Fruit fly (Drosophila melanogaster) whole organism, embryonic: ENCODE data around the gene slp1.

Source experiments
- ATbp ChIP-seq: fragments of 200-800 bp; sonication (Bioruptor generic); optimal IDR thresholded peaks from 2 replicates; lab custom pipeline; 2017; ENCODE audit warnings: missing biosample characterization, mild to moderate bottlenecking, missing genetic modification characterization, missing genetic modification reagents
- Asciz ChIP-seq: fragments of 200-800 bp; sonication (Bioruptor generic); optimal IDR thresholded peaks from 2 replicates; lab custom pipeline; 2017; ENCODE audit warnings: missing biosample characterization, mild to moderate bottlenecking, missing genetic modification characterization, missing genetic modification reagents
- CG10654 ChIP-seq: fragments of 200-800 bp; sonication (Bioruptor generic); optimal IDR thresholded peaks from 2 replicates; lab custom pipeline; 2016; ENCODE audit warnings: missing biosample characterization, missing genetic modification characterization
- CG11695 ChIP-seq: fragments of 200-800 bp; sonication (Bioruptor generic); IDR thresholded peaks from 3 replicates; pipeline ENCODE4 v1.3.6; 2022; ENCODE audit warnings: missing biosample characterization, missing genetic modification characterization
- CG15514 ChIP-seq: fragments of 200-800 bp; sonication (Bioruptor generic); optimal IDR thresholded peaks from 3 replicates; lab custom pipeline; 2017; ENCODE audit warnings: missing biosample characterization, missing genetic modification characterization, mild to moderate bottlenecking, moderate library complexity, missing genetic modification reagents
- CG16863 ChIP-seq: fragments of 200-800 bp; sonication (Bioruptor generic); optimal IDR thresholded peaks from 3 replicates; lab custom pipeline; 2016; ENCODE audit warnings: missing biosample characterization, missing genetic modification characterization
- CG17385 ChIP-seq: fragments of 200-800 bp; sonication (Bioruptor generic); optimal IDR thresholded peaks from 3 replicates; lab custom pipeline; 2018; ENCODE audit warnings: missing biosample characterization, mild to moderate bottlenecking, missing genetic modification characterization
- CG18262 ChIP-seq: fragments of 200-800 bp; optimal IDR thresholded peaks from 3 replicates; lab custom pipeline; 2019; ENCODE audit warnings: missing biosample characterization, mild to moderate bottlenecking, missing genetic modification characterization, moderate library complexity
- CG18619 ChIP-seq: fragments of 200-800 bp; sonication (Bioruptor generic); optimal IDR thresholded peaks from 3 replicates; lab custom pipeline; 2017; ENCODE audit warnings: missing biosample characterization, mild to moderate bottlenecking, missing genetic modification characterization
- CG2120 ChIP-seq: fragments of 200-800 bp; sonication (Bioruptor generic); optimal IDR thresholded peaks from 3 replicates; lab custom pipeline; 2016; ENCODE audit warnings: missing biosample characterization, missing genetic modification characterization
- CG3163 ChIP-seq: fragments of 200-800 bp; sonication (Bioruptor generic); optimal IDR thresholded peaks from 3 replicates; lab custom pipeline; 2016; ENCODE audit warnings: missing biosample characterization, missing genetic modification characterization
- CG3407 ChIP-seq: fragments of 200-800 bp; sonication (Bioruptor generic); optimal IDR thresholded peaks from 2 replicates; lab custom pipeline; 2018; ENCODE audit warnings: missing biosample characterization, mild to moderate bottlenecking, missing genetic modification characterization
- CG34224 ChIP-seq: fragments of 200-800 bp; sonication (Bioruptor generic); IDR thresholded peaks from 3 replicates; pipeline ENCODE4 v1.3.6; 2022; ENCODE audit warnings: missing biosample characterization, missing genetic modification characterization; ENCODE audit not compliant: partially characterized antibody
- CG6654 ChIP-seq: fragments of 200-800 bp; sonication (Bioruptor generic); optimal IDR thresholded peaks from 2 replicates; lab custom pipeline; 2017; ENCODE audit warnings: missing biosample characterization, mild to moderate bottlenecking, missing genetic modification characterization
- CG6683 ChIP-seq: fragments of 200-800 bp; sonication (Bioruptor generic); optimal IDR thresholded peaks from 2 replicates; lab custom pipeline; 2017; ENCODE audit warnings: missing biosample characterization, mild to moderate bottlenecking, missing genetic modification characterization, missing genetic modification reagents
- CG9932 ChIP-seq: fragments of 200-800 bp; sonication (Bioruptor generic); IDR thresholded peaks from 2 replicates; pipeline ENCODE4 v1.3.6; 2022; ENCODE audit warnings: missing biosample characterization, missing genetic modification characterization
- D ChIP-seq, 2 experiments: fragments of 200-800 bp in 1 of 2; fragments of >200 bp in 1 of 2; sonication (Bioruptor generic) in 1 of 2; optimal IDR thresholded peaks; 2 replicates in 1 of 2; 3 replicates in 1 of 2; lab custom pipeline; 2017; ENCODE audit warnings: mild to moderate bottlenecking in 1 of 2, missing biosample characterization in 1 of 2, missing genetic modification characterization in 1 of 2, missing genetic modification reagents in 1 of 2
- Dbx ChIP-seq: fragments of 200-800 bp; sonication (Bioruptor generic); IDR thresholded peaks from 3 replicates; pipeline ENCODE4 v1.3.6; 2022; ENCODE audit warnings: missing biosample characterization, missing genetic modification characterization
- Deaf1 ChIP-seq: fragments of 200-800 bp; optimal IDR thresholded peaks from 3 replicates; lab custom pipeline; 2019; ENCODE audit warnings: missing biosample characterization, mild to moderate bottlenecking, missing genetic modification characterization, moderate library complexity
- Drgx ChIP-seq: fragments of 200-800 bp; sonication (Bioruptor generic); IDR thresholded peaks from 2 replicates; pipeline ENCODE4 v1.3.6; 2022; ENCODE audit warnings: missing biosample characterization, missing genetic modification characterization
- Fer2 ChIP-seq: fragments of 200-800 bp; sonication (Bioruptor generic); optimal IDR thresholded peaks from 2 replicates; lab custom pipeline; 2018; ENCODE audit warnings: missing biosample characterization, mild to moderate bottlenecking, missing genetic modification characterization, moderate library complexity
- HLHmδ ChIP-seq: fragments of 200-800 bp; sonication (Bioruptor generic); optimal IDR thresholded peaks from 2 replicates; lab custom pipeline; 2018; ENCODE audit warnings: missing biosample characterization, mild to moderate bottlenecking, missing genetic modification characterization, moderate library complexity
- HmgZ ChIP-seq: fragments of 200-800 bp; sonication (Bioruptor generic); optimal IDR thresholded peaks from 2 replicates; lab custom pipeline; 2018; ENCODE audit warnings: missing biosample characterization, mild to moderate bottlenecking, missing genetic modification characterization
- Hmr ChIP-seq: fragments of 200-800 bp; sonication (Bioruptor generic); optimal IDR thresholded peaks from 3 replicates; lab custom pipeline; 2017; ENCODE audit warnings: mild to moderate bottlenecking, missing biosample characterization, missing genetic modification reagents, missing genetic modification characterization
- Jarid2 ChIP-seq: fragments of 200-800 bp; sonication (Bioruptor generic); optimal IDR thresholded peaks from 3 replicates; lab custom pipeline; 2017; ENCODE audit warnings: mild to moderate bottlenecking, missing biosample characterization, missing genetic modification reagents, missing genetic modification characterization
- Med ChIP-seq: fragments of 200-800 bp; sonication (Bioruptor generic); peaks from one replicate; lab custom pipeline; 2016; ENCODE audit warnings: missing biosample characterization, missing genetic modification characterization, mild to moderate bottlenecking, inconsistent platforms, moderate library complexity
- NC2β ChIP-seq: fragments of 200-800 bp; sonication (Bioruptor generic); optimal IDR thresholded peaks from 2 replicates; lab custom pipeline; 2016; ENCODE audit warnings: missing biosample characterization, missing genetic modification characterization
- NfI ChIP-seq: fragments of 200-800 bp; sonication (Bioruptor generic); optimal IDR thresholded peaks from 3 replicates; lab custom pipeline; 2018; ENCODE audit warnings: missing biosample characterization, mild to moderate bottlenecking, missing genetic modification characterization, moderate library complexity
- Rfx ChIP-seq: fragments of 200-800 bp; sonication (Bioruptor generic); IDR thresholded peaks from 2 replicates; pipeline ENCODE4 v1.3.6; 2022; ENCODE audit warnings: missing biosample characterization, missing genetic modification characterization
- Scr ChIP-seq: fragments of 200-800 bp; sonication (Bioruptor generic); IDR thresholded peaks from 2 replicates; pipeline ENCODE4 v1.3.6; 2022; ENCODE audit warnings: missing biosample characterization, missing genetic modification characterization; ENCODE audit not compliant: partially characterized antibody
- Usf ChIP-seq: fragments of 200-800 bp; sonication (Bioruptor generic); optimal IDR thresholded peaks from 2 replicates; lab custom pipeline; 2017; ENCODE audit warnings: missing genotype, missing biosample characterization, missing genetic modification characterization
- amos ChIP-seq: fragments of 200-800 bp; sonication (Bioruptor generic); IDR thresholded peaks from 2 replicates; pipeline ENCODE4 v1.3.6; 2022; ENCODE audit warnings: missing biosample characterization, missing genetic modification characterization; ENCODE audit not compliant: partially characterized antibody
- bigmax ChIP-seq: fragments of 200-800 bp; sonication (Bioruptor generic); optimal IDR thresholded peaks from 2 replicates; lab custom pipeline; 2018; ENCODE audit warnings: missing biosample characterization, mild to moderate bottlenecking, missing genetic modification characterization
- caup ChIP-seq: fragments of 200-800 bp; sonication (Bioruptor generic); optimal IDR thresholded peaks from 3 replicates; lab custom pipeline; 2017; ENCODE audit warnings: missing biosample characterization, mild to moderate bottlenecking, missing genetic modification characterization, moderate library complexity; ENCODE audit not compliant: severe bottlenecking
- chinmo ChIP-seq: fragments of 200-800 bp; sonication (Bioruptor generic); IDR thresholded peaks from 4 replicates; pipeline ENCODE4 v1.3.6; 2022; ENCODE audit warnings: missing biosample characterization, missing genetic modification characterization; ENCODE audit not compliant: partially characterized antibody
- crc ChIP-seq: fragments of 200-800 bp; sonication (Bioruptor generic); optimal IDR thresholded peaks from 2 replicates; lab custom pipeline; 2016; ENCODE audit warnings: missing biosample characterization, missing genetic modification characterization
- dysf ChIP-seq: fragments of 200-800 bp; sonication (Bioruptor generic); IDR thresholded peaks from 3 replicates; pipeline ENCODE4 v1.3.6; 2022; ENCODE audit warnings: missing biosample characterization, missing genetic modification characterization
- kni ChIP-seq: fragments of 200-800 bp; sonication (Bioruptor generic); optimal IDR thresholded peaks from 3 replicates; lab custom pipeline; 2017; ENCODE audit warnings: mild to moderate bottlenecking, missing biosample characterization, missing genetic modification reagents, missing genetic modification characterization
- luna ChIP-seq: fragments of 200-800 bp; sonication (Bioruptor generic); optimal IDR thresholded peaks from 2 replicates; lab custom pipeline; 2016; ENCODE audit warnings: missing biosample characterization, missing genetic modification characterization
- pb ChIP-seq: fragments of 200-800 bp; sonication (Bioruptor generic); optimal IDR thresholded peaks from 3 replicates; lab custom pipeline; 2016; ENCODE audit warnings: missing biosample characterization, missing genetic modification characterization
- pros ChIP-seq: fragments of 200-800 bp; sonication (Bioruptor generic); optimal IDR thresholded peaks from 3 replicates; lab custom pipeline; 2019; ENCODE audit warnings: missing biosample characterization, mild to moderate bottlenecking, missing genetic modification characterization, moderate library complexity
- psq ChIP-seq: fragments of 200-800 bp; sonication (Bioruptor generic); optimal IDR thresholded peaks from 2 replicates; lab custom pipeline; 2017; ENCODE audit warnings: missing biosample characterization, missing genetic modification characterization
- salm ChIP-seq: fragments of 200-800 bp; sonication (Bioruptor generic); optimal IDR thresholded peaks from 2 replicates; lab custom pipeline; 2018; ENCODE audit warnings: missing biosample characterization, mild to moderate bottlenecking, missing genetic modification characterization
- sd ChIP-seq: fragments of 200-800 bp; sonication (Bioruptor generic); optimal IDR thresholded peaks from 3 replicates; lab custom pipeline; 2018; ENCODE audit warnings: missing biosample characterization, mild to moderate bottlenecking, missing genetic modification characterization, moderate library complexity
- sens ChIP-seq: fragments of 200-800 bp; sonication (Bioruptor generic); peaks from one replicate; lab custom pipeline; 2016; ENCODE audit warnings: missing biosample characterization, missing genetic modification characterization
- so ChIP-seq: fragments of 200-800 bp; sonication (Bioruptor generic); IDR thresholded peaks from 3 replicates; pipeline ENCODE4 v1.3.6; 2022; ENCODE audit warnings: missing biosample characterization, missing genetic modification characterization
- tna ChIP-seq: fragments of 200-800 bp; sonication (Bioruptor generic); IDR thresholded peaks from 2 replicates; pipeline ENCODE4 v1.3.6; 2022; ENCODE audit warnings: missing biosample characterization, missing genetic modification characterization; ENCODE audit not compliant: partially characterized antibody
- unc-4 ChIP-seq: fragments of 200-800 bp; sonication (Bioruptor generic); IDR thresholded peaks from 2 replicates; pipeline ENCODE4 v1.3.6; 2022; ENCODE audit warnings: missing biosample characterization, missing genetic modification characterization; ENCODE audit not compliant: partially characterized antibody
- z ChIP-seq: fragments of 200-800 bp; sonication (Bioruptor generic); IDR thresholded peaks from 3 replicates; pipeline ENCODE4 v1.3.6; 2022; ENCODE audit warnings: missing biosample characterization, missing genetic modification characterization

Gene slp1

DNA sequence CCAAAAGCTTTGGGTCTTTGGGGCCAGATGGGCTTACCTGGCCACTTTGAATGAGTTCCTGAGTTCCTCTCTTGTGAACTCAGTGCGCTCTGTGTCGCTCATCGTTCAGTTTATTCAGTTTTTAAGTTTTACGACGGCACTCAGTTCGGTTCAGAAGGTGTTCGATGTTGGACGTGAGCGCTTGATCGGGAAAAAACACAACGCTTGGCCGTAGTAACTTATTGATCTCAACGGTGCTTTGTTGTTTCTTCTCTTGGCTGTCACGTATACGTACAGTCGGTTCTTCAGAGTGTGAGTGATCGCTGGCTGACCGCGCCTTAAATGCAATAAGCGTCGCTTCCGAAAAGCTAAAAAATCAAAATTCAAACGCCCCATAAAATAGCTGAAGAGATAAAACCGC, 38.4 kb upstream of the slp1 start, which contains the start of gene bark (continued):
- TF ChIP-seq dysf (GFP tag; lab: Robert Waterston, UW): no peak
- TF ChIP-seq unc-4 (GFP tag; lab: Robert Waterston, UW): peak; percentile 46
- peak; percentile 30 for TF ChIP-seq CG15514 (GFP tag; lab: Kevin White, UChicago)
- peak; percentile 16 for TF ChIP-seq kni
- no peak for TF ChIP-seq ATbp (GFP tag; lab: Kevin White, UChicago)
- no peak for TF ChIP-seq HLHmδ (GFP tag; lab: Kevin White, UChicago)
- TF ChIP-seq CG6654 (GFP tag; lab: Kevin White, UChicago): no peak
- TF ChIP-seq bigmax (GFP tag; lab: Kevin White, UChicago): peak; percentile 43
- TF ChIP-seq CG10654 (GFP tag; lab: Kevin White, UChicago): no peak
- peak; percentile 25 for TF ChIP-seq caup (GFP tag; lab: Kevin White, UChicago)
- TF ChIP-seq Usf: no peak
- no peak for TF ChIP-seq Fer2 (tag; lab: Kevin White, UChicago)
- TF ChIP-seq Med (GFP tag; lab: Kevin White, UChicago): peak; percentile 76
- no peak for TF ChIP-seq CG18262 (tag; lab: Kevin White, UChicago)
- TF ChIP-seq CG17385 (GFP tag; lab: Kevin White, UChicago): peak; percentile 27
- TF ChIP-seq salm (tag; lab: Kevin White, UChicago): peak; percentile 32
- TF ChIP-seq CG11695: 0 out of 3 replicates have a peak, but pooled peaks have one; percentile 31
- TF ChIP-seq CG3163 (GFP tag; lab: Kevin White, UChicago): no peak
- no peak for TF ChIP-seq CG18619
- peak; percentile 6 for TF ChIP-seq HmgZ (tag; lab: Kevin White, UChicago)
- peak; percentile 20; the same call in 1 of the 3 replicates for TF ChIP-seq so
- TF ChIP-seq chinmo: peak; percentile 93; the same call in 3 of the 4 replicates
- peak; percentile 91 for TF ChIP-seq Jarid2 (GFP tag; lab: Kevin White, UChicago)
- peak; percentile 12 for TF ChIP-seq Hmr (GFP tag; lab: Kevin White, UChicago)
- peak; percentile 21; the same call in 1 of the 2 replicates for TF ChIP-seq Scr (GFP tag; lab: Robert Waterston, UW)
- no peak for TF ChIP-seq D (optimal IDR thresholded peaks at IDR 0.05; lab: Kevin White, UChicago)
- TF ChIP-seq D (GFP tag; optimal IDR thresholded peaks at IDR 0.05; lab: Kevin White, UChicago): no peak
- TF ChIP-seq CG9932 (GFP tag; lab: Robert Waterston, UW): no peak
- peak; percentile 48; the same call in 2 of the 3 replicates for TF ChIP-seq CG34224 (GFP tag; lab: Robert Waterston, UW)
- TF ChIP-seq Rfx (GFP tag; lab: Robert Waterston, UW): peak; percentile 21; the same call in 1 of the 2 replicates
- no peak; the same call in 1 of the 2 replicates for TF ChIP-seq amos (GFP tag; lab: Robert Waterston, UW)
- TF ChIP-seq Deaf1 (tag; lab: Kevin White, UChicago): peak; percentile 35
- TF ChIP-seq CG16863 (GFP tag; lab: Kevin White, UChicago): no peak
- no peak for TF ChIP-seq psq (GFP tag; lab: Kevin White, UChicago)
- TF ChIP-seq tna: no peak
- TF ChIP-seq pb (GFP tag; lab: Kevin White, UChicago): no peak
- peak; percentile 60; the same call in 1 of the 3 replicates for TF ChIP-seq z (GFP tag; lab: Robert Waterston, UW)
- peak; percentile 14 for TF ChIP-seq sd
- peak; percentile 13 for TF ChIP-seq CG2120
- TF ChIP-seq pros: peak; percentile 61
- no peak for TF ChIP-seq NfI (GFP tag; lab: Kevin White, UChicago)
- no peak for TF ChIP-seq CG6683
- TF ChIP-seq crc (GFP tag; lab: Kevin White, UChicago): peak; percentile 3
- peak; percentile 48 for TF ChIP-seq Drgx (GFP tag; lab: Robert Waterston, UW)
- TF ChIP-seq sens (GFP tag; lab: Kevin White, UChicago): peak; percentile 32
- TF ChIP-seq NC2β: no peak
- no peak for TF ChIP-seq Asciz
- TF ChIP-seq Dbx (GFP tag; lab: Robert Waterston, UW): peak; percentile 54; the same call in 2 of the 3 replicates
- TF ChIP-seq luna (GFP tag; lab: Kevin White, UChicago): no peak
- TF ChIP-seq CG3407 (GFP tag; lab: Kevin White, UChicago): no peak
